Worm (Caenorhabditis elegans): ENCODE data around the gene F25H9.6.

F25H9.6 gene

ce11 chrV:13468190-13468765 lies at the start of gene F25H9.6, which contains the start of gene F25H9.7 (continued):
- TF ChIP-seq madf-8 (GFP tag; conservative IDR thresholded peaks at IDR 0.05) (peak; percentile 63), tbx-9 (tag; optimal IDR thresholded peaks at IDR 0.05; ENCODE audit: borderline replicate concordance) (no peak), unc-130 (GFP tag; optimal IDR thresholded peaks at IDR 0.05) (peak; percentile 96), hmg-1.2 (GFP tag; IDR thresholded peaks at IDR 0.05) (0 out of 2 replicates have a peak, but pooled peaks have one; percentile 29), snpc-1.3 (tag; optimal IDR thresholded peaks at IDR 0.05; ENCODE audit: insufficient read depth) (peak; percentile 31), Y56A3A.18 (GFP tag; IDR thresholded peaks at IDR 0.05) (0 out of 2 replicates have a peak, but pooled peaks have one; percentile 57), athp-1 (tag; optimal IDR thresholded peaks at IDR 0.05) (peak; percentile 79), attf-5 (GFP tag; optimal IDR thresholded peaks at IDR 0.05) (no peak), madf-3 (GFP tag; IDR thresholded peaks at IDR 0.05) (no peak; the same call in 1 of the 2 replicates), him-1 (tag; optimal IDR thresholded peaks at IDR 0.05) (peak; percentile 86), hrde-1 (tag; optimal IDR thresholded peaks at IDR 0.05; ENCODE audit: borderline replicate concordance) (peak; percentile 76), cebp-1 (GFP tag; IDR thresholded peaks at IDR 0.05) (peak; percentile 25; the same call in 1 of the 2 replicates), cebp-1 (tag; optimal IDR thresholded peaks at IDR 0.05) (peak; percentile 62), C06A6.2 (GFP tag; conservative IDR thresholded peaks at IDR 0.05) (no peak), fkh-3 (tag; optimal IDR thresholded peaks at IDR 0.05) (no peak), lir-1 (GFP tag; conservative IDR thresholded peaks at IDR 0.05) (peak; percentile 93), nfya-2 (GFP tag; IDR thresholded peaks at IDR 0.05) (no peak), let-607 (tag; optimal IDR thresholded peaks at IDR 0.05) (peak in 1 of 2 experiments; percentile 71), nfyb-1 (GFP tag; IDR thresholded peaks at IDR 0.05) (peak; percentile 81), ekl-4 (GFP tag; IDR thresholded peaks at IDR 0.05) (peak; percentile 59; the same call in 1 of the 2 replicates), attf-3 (GFP tag; conservative IDR thresholded peaks at IDR 0.05) (peak; percentile 78), T07F8.4 (tag; optimal IDR thresholded peaks at IDR 0.05) (no peak), bed-1 (GFP tag; IDR thresholded peaks at IDR 0.05) (0 out of 2 replicates have a peak, but pooled peaks have one; percentile 37), K12H6.12 (tag; optimal IDR thresholded peaks at IDR 0.05) (peak; percentile 92), F22D6.2 (tag; optimal IDR thresholded peaks at IDR 0.05) (peak; percentile 76), hmg-20 (GFP tag; IDR thresholded peaks at IDR 0.05) (peak; percentile 82), rcor-1 (GFP tag; IDR thresholded peaks at IDR 0.05) (peak; percentile 73), Y79H2A.3 (GFP tag; conservative IDR thresholded peaks at IDR 0.05) (no peak), F49E8.2 (tag; optimal IDR thresholded peaks at IDR 0.05; ENCODE audit: insufficient read depth) (no peak), ceh-79 (tag; optimal IDR thresholded peaks at IDR 0.05) (peak; percentile 49), hlh-26 (GFP tag; conservative IDR thresholded peaks at IDR 0.05) (no peak), aptf-2 (GFP tag; conservative IDR thresholded peaks at IDR 0.05) (peak; percentile 82; the same call in 1 of the 2 replicates), F55B11.4 (tag; optimal IDR thresholded peaks at IDR 0.05; ENCODE audit: borderline replicate concordance, insufficient read depth) (no peak), ZK185.1 (tag; optimal IDR thresholded peaks at IDR 0.05; ENCODE audit: poor library complexity, severe bottlenecking) (peak; percentile 95), ztf-26 (tag; optimal IDR thresholded peaks at IDR 0.05) (no peak), ceh-100 (GFP tag; IDR thresholded peaks at IDR 0.05) (peak; percentile 79), let-526 (GFP tag; IDR thresholded peaks at IDR 0.05) (peak; percentile 77), ztf-3 (GFP tag; optimal IDR thresholded peaks at IDR 0.05) (no peak), F52B5.7 (tag; optimal IDR thresholded peaks at IDR 0.05) (no peak), akir-1 (GFP tag; optimal IDR thresholded peaks at IDR 0.05) (peak; percentile 91), T26A5.8 (tag; optimal IDR thresholded peaks at IDR 0.05) (no peak), cebp-2 (GFP tag; IDR thresholded peaks at IDR 0.05) (no peak), Y95B8A.8 (GFP tag; IDR thresholded peaks at IDR 0.05) (no peak), sdz-38 (tag; optimal IDR thresholded peaks at IDR 0.05) (no peak), rec-8 (tag; optimal IDR thresholded peaks at IDR 0.05) (peak; percentile 31 to 92), lin-54 (GFP tag; optimal IDR thresholded peaks at IDR 0.05) (peak; percentile 65)
